Worm (Caenorhabditis elegans): ENCODE results near the gene F31E3.2.

DNA sequence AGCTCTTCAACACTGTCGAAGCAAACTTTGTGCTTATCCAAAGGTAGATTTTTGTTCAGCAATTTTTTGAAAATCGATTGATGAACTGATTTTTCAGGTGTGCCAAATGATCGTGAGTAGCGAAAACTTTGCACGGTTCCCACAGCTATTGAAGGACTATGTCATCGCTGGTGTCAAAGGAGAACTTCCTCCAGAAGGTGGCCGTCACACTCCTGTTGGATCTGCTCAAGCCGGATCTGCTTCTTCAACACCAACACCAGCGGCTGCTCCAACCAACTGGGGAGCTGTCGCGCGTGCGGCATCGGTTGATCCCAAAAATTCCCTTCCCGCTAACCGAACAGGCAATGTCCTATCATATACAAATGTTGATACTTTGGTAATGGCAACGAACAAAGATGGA is 20.4 kb upstream of the F31E3.2 start:
- TF ChIP-seq sptf-1 (tag; optimal IDR thresholded peaks at IDR 0.05) (no peak), blmp-1 (tag; optimal IDR thresholded peaks at IDR 0.05) (no peak), nhr-12 (tag; optimal IDR thresholded peaks at IDR 0.05) (no peak), nhr-28 (tag; optimal IDR thresholded peaks at IDR 0.05) (no peak), snpc-4 (tag; optimal IDR thresholded peaks at IDR 0.05) (no peak)

Measured in whole organism, mixed stage, embryonic.